Worm (Caenorhabditis elegans): Measurements from ENCODE around the gene srh-174.

DNA sequence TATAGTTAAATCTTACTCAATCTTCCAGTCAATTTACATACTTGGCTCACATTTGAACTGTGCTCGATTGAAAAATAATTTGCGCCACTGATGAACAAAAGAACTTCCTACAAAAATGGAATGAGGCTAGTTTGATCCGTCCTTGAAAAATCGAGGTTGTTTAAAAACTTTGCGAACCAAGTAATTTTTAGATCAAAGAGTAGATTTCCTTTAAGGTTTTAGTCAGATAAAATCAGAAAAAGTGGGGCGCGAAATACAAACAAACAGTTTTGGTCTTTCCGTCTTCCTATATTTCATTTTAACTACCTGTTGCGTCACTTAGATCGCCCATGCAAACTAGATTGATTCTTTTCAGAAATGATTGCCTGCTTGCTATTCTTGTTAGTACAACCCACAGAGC is 23.3 kb downstream of the srh-174 start, which contains the start of gene Y68A4A.10:
- TF ChIP-seq unc-55 (GFP tag; optimal IDR thresholded peaks at IDR 0.05) = no peak
- TF ChIP-seq npax-4 (tag; optimal IDR thresholded peaks at IDR 0.05) = no peak
- no peak for TF ChIP-seq nhr-11 (tag; optimal IDR thresholded peaks at IDR 0.05)
- no peak for TF ChIP-seq syd-9 (tag; optimal IDR thresholded peaks at IDR 0.05)
- no peak for TF ChIP-seq ama-1 (optimal IDR thresholded peaks at IDR 0.05)
- TF ChIP-seq pqm-1 (tag; optimal IDR thresholded peaks at IDR 0.05) = no peak
- TF ChIP-seq pag-3 (tag; optimal IDR thresholded peaks at IDR 0.05; ENCODE audit: borderline replicate concordance) = no peak
- no peak for TF ChIP-seq pha-4 (tag; optimal IDR thresholded peaks at IDR 0.05)
- TF ChIP-seq tbx-7 (tag; optimal IDR thresholded peaks at IDR 0.05) = no peak
- no peak for TF ChIP-seq ceh-34 (tag; optimal IDR thresholded peaks at IDR 0.05)
- TF ChIP-seq ahr-1 (tag; optimal IDR thresholded peaks at IDR 0.05) = no peak
- TF ChIP-seq fkh-10 (GFP tag; optimal IDR thresholded peaks at IDR 0.05) = no peak
- TF ChIP-seq zip-5 (tag; optimal IDR thresholded peaks at IDR 0.05) = no peak

Measured in whole organism, late embryonic.